Worm (Caenorhabditis elegans) whole organism, L3 larva: Measurements from ENCODE around the gene W09H1.1.

Source experiments
- elt-3 ChIP-seq, 3 experiments: fragments of 150-350 bp in 1 of 3; sonication (generic microtip) in 2 of 3; optimal IDR thresholded peaks; 2 replicates in 2 of 3; 4 replicates in 1 of 3; lab custom pipeline; 2014 to 2017; ENCODE audit warnings: missing biosample characterization in 3 of 3, missing genetic modification characterization in 3 of 3
- fkh-10 ChIP-seq: sonication (generic microtip); optimal IDR thresholded peaks from 2 replicates; lab custom pipeline; 2017; ENCODE audit warnings: missing biosample characterization, missing genetic modification reagents, missing genetic modification characterization
- nhr-12 ChIP-seq: fragments of 150-350 bp; optimal IDR thresholded peaks from 2 replicates; lab custom pipeline; 2014; ENCODE audit warnings: missing biosample characterization, missing genetic modification characterization

DNA sequence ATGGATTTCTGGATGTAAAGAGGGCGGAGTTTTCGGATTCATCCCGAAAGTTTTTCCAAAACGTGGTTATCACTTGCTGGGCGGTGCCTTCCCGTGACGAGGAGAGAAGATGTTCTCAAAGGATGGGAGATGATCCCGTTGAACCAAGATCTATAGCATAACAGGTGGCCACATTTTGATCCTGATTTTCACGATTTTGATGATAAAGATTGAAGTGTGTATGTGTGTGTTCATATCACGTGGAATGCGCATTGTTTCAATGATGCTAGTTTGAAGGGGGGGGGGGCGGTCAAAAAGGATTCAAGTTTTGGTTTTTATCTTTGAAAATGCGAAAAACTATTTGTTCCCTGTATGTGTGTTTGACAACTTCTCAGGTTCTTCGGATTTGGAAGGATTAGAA lies 36.2 kb downstream of the W09H1.1 start, which contains the start of gene mltn-1:
- TF ChIP-seq nhr-12 (tag; lab: Kevin White, UChicago), result no peak
- TF ChIP-seq fkh-10 (GFP tag; lab: Kevin White, UChicago), result no peak
- TF ChIP-seq elt-3 (tag; optimal IDR thresholded peaks at IDR 0.05; lab: Kevin White, UChicago), result no peak
